Worm (Caenorhabditis elegans): ENCODE data around the gene Y54G11A.7.

DNA sequence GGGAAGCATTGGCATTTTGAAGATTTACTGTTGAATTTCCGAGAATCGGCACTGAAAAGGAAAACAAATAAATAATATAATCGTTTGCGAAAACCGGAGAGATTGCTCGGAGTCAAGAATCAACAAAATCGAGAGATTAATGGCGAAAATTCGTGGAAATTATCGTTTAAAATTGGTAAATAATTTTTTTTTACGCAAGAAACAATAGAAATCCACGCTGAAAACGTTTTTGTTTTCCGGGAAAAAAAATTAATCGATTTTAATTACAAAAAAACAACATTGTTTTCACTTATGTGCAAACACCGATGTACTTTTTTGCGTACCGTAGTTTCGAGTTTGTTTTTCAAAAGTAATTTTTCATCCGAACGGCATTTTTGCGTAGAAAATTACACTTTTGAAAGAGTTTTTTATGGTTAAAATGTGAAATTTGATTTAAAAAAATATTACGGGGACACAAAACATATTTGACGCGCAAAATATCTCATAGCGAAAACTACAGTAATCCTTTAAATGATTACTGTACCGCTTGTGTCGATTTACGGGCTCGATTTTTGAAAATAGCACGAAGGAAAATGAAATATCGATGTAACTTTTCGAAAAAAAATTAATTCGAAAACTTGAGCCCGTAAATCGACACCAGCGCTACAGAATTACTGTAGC lies 13.8 kb downstream of the Y54G11A.7 start, which contains the start of gene ctl-3:
- TF ChIP-seq B0310.2 (tag; optimal IDR thresholded peaks at IDR 0.05) (no peak), hmbx-1 (tag; optimal IDR thresholded peaks at IDR 0.05) (no peak)

Measured in whole organism, early embryonic.